Worm (Caenorhabditis elegans) whole organism, late embryonic: ENCODE results near the gene bir-1.
A peak's percentile ranks its signal among the peaks of the same experiment; 100 is the strongest.

ENCODE experiments used
- C08G9.2 ChIP-seq: sonication (generic microtip); optimal IDR thresholded peaks from 2 replicates; lab custom pipeline; 2016; ENCODE audit warnings: mild to moderate bottlenecking, missing genetic modification characterization, moderate library complexity, missing compliant biosample characterization
- K02D7.2 ChIP-seq: sonication (generic microtip); optimal IDR thresholded peaks from 2 replicates; lab custom pipeline; 2017; ENCODE audit warnings: mild to moderate bottlenecking, missing genetic modification characterization, missing compliant biosample characterization
- T23F11.4 ChIP-seq: fragments of 200-800 bp; sonication (Bioruptor generic); optimal IDR thresholded peaks from 2 replicates; lab custom pipeline; 2018; ENCODE audit warnings: mild to moderate bottlenecking, missing genetic modification characterization, missing compliant biosample characterization
- Y22D7AL.16 ChIP-seq: sonication (generic microtip); optimal IDR thresholded peaks from 2 replicates; lab custom pipeline; 2016; ENCODE audit warnings: missing genetic modification characterization, missing compliant biosample characterization
- ama-1 ChIP-seq: fragments of 150-350 bp; optimal IDR thresholded peaks from 2 replicates; lab custom pipeline; 2014
- ceh-14 ChIP-seq: sonication (generic microtip); optimal IDR thresholded peaks from 2 replicates; lab custom pipeline; 2016; ENCODE audit warnings: missing genotype, missing genetic modification characterization, missing compliant biosample characterization
- ceh-18 ChIP-seq: sonication (generic microtip); optimal IDR thresholded peaks from 2 replicates; lab custom pipeline; 2016; ENCODE audit warnings: missing genetic modification characterization, missing compliant biosample characterization
- ceh-19 ChIP-seq: fragments of 200-800 bp; sonication (Bioruptor generic); optimal IDR thresholded peaks from 2 replicates; lab custom pipeline; 2018; ENCODE audit warnings: mild to moderate bottlenecking, missing genetic modification characterization, missing compliant biosample characterization
- ceh-2 ChIP-seq: sonication (generic microtip); optimal IDR thresholded peaks from 2 replicates; lab custom pipeline; 2016; ENCODE audit warnings: missing genotype, missing genetic modification characterization, missing compliant biosample characterization
- ceh-22 ChIP-seq: sonication (generic microtip); optimal IDR thresholded peaks from 2 replicates; lab custom pipeline; 2017; ENCODE audit warnings: missing biosample characterization, missing genetic modification characterization
- ceh-31 ChIP-seq: sonication (generic microtip); optimal IDR thresholded peaks from 2 replicates; lab custom pipeline; 2016; ENCODE audit warnings: missing genetic modification characterization, missing compliant biosample characterization
- ceh-48 ChIP-seq: sonication (generic microtip); optimal IDR thresholded peaks from 2 replicates; lab custom pipeline; 2016; ENCODE audit warnings: missing genetic modification characterization, inconsistent platforms, missing compliant biosample characterization
- dve-1 ChIP-seq: sonication (generic microtip); optimal IDR thresholded peaks from 2 replicates; lab custom pipeline; 2017; ENCODE audit warnings: antibody characterized with exemption, mild to moderate bottlenecking, missing genetic modification characterization, missing compliant biosample characterization
- elt-2 ChIP-seq: sonication (generic microtip); optimal IDR thresholded peaks from 2 replicates; lab custom pipeline; 2016; ENCODE audit warnings: missing genetic modification reagents, missing genetic modification characterization, missing compliant biosample characterization
- ets-4 ChIP-seq: sonication (generic microtip); optimal IDR thresholded peaks from 2 replicates; lab custom pipeline; 2016; ENCODE audit warnings: missing genetic modification characterization, missing compliant biosample characterization
- fax-1 ChIP-seq: sonication (generic microtip); optimal IDR thresholded peaks from 2 replicates; lab custom pipeline; 2016; ENCODE audit warnings: missing genotype, missing genetic modification characterization, missing compliant biosample characterization
- fkh-10 ChIP-seq: fragments of 150-350 bp; optimal IDR thresholded peaks from 2 replicates; lab custom pipeline; 2014; ENCODE audit warnings: missing biosample characterization, missing genetic modification reagents, missing genetic modification characterization
- fkh-6 ChIP-seq: sonication (generic microtip); optimal IDR thresholded peaks from 2 replicates; lab custom pipeline; 2016; ENCODE audit warnings: missing genetic modification characterization, missing compliant biosample characterization
- gmeb-2 ChIP-seq: sonication (generic microtip); optimal IDR thresholded peaks from 2 replicates; lab custom pipeline; 2016; ENCODE audit warnings: missing genetic modification characterization, inconsistent platforms, missing compliant biosample characterization
- hlh-13 ChIP-seq: fragments of 200-800 bp; sonication (Bioruptor generic); optimal IDR thresholded peaks from 2 replicates; lab custom pipeline; 2018; ENCODE audit warnings: mild to moderate bottlenecking, missing genetic modification characterization, missing compliant biosample characterization
- hlh-6 ChIP-seq: sonication (generic microtip); optimal IDR thresholded peaks from 2 replicates; lab custom pipeline; 2016; ENCODE audit warnings: missing genotype, missing genetic modification characterization, missing compliant biosample characterization
- hlh-8 ChIP-seq: sonication (generic microtip); optimal IDR thresholded peaks from 2 replicates; lab custom pipeline; 2016; ENCODE audit warnings: missing genotype, missing genetic modification characterization, missing compliant biosample characterization
- lim-6 ChIP-seq: sonication (generic microtip); optimal IDR thresholded peaks from 2 replicates; lab custom pipeline; 2016; ENCODE audit warnings: missing genetic modification characterization, missing compliant biosample characterization
- nfya-1 ChIP-seq: sonication (generic microtip); optimal IDR thresholded peaks from 2 replicates; lab custom pipeline; 2017; ENCODE audit warnings: missing genetic modification characterization, mild to moderate bottlenecking, missing compliant biosample characterization, antibody characterized with exemption, moderate library complexity
- nhr-232 ChIP-seq: sonication (generic microtip); optimal IDR thresholded peaks from 2 replicates; lab custom pipeline; 2016; ENCODE audit warnings: missing genetic modification characterization, missing compliant biosample characterization
- odd-2 ChIP-seq: sonication (generic microtip); optimal IDR thresholded peaks from 2 replicates; lab custom pipeline; 2017; ENCODE audit warnings: antibody characterized with exemption, mild to moderate bottlenecking, missing genetic modification characterization, missing compliant biosample characterization
- pat-9 ChIP-seq: fragments of 200-800 bp; sonication (Bioruptor generic); optimal IDR thresholded peaks from 2 replicates; lab custom pipeline; 2018; ENCODE audit warnings: mild to moderate bottlenecking, missing genetic modification characterization, moderate library complexity, missing compliant biosample characterization
- pax-1 ChIP-seq: fragments of 150-350 bp; optimal IDR thresholded peaks from 2 replicates; lab custom pipeline; 2014; ENCODE audit warnings: missing biosample characterization, missing genetic modification characterization
- pha-4 ChIP-seq: fragments of 150-350 bp; optimal IDR thresholded peaks from 2 replicates; lab custom pipeline; 2018; ENCODE audit warnings: missing biosample characterization, missing genetic modification reagents, missing genetic modification characterization
- ref-2 ChIP-seq: sonication (generic microtip); optimal IDR thresholded peaks from 2 replicates; lab custom pipeline; 2016; ENCODE audit warnings: missing genetic modification characterization, missing compliant biosample characterization
- sdc-2 ChIP-seq: sonication (generic microtip); optimal IDR thresholded peaks from 2 replicates; lab custom pipeline; 2016; ENCODE audit warnings: missing genotype, missing genetic modification characterization, missing compliant biosample characterization
- sox-2 ChIP-seq: fragments of 200-800 bp; sonication (Bioruptor generic); IDR thresholded peaks from 2 replicates; pipeline ENCODE4 v1.3.6; 2022; ENCODE audit warnings: missing genetic modification reagents, missing genetic modification characterization, missing compliant biosample characterization
- sox-4 ChIP-seq: sonication (generic microtip); optimal IDR thresholded peaks from 2 replicates; lab custom pipeline; 2017; ENCODE audit warnings: mild to moderate bottlenecking, missing genetic modification characterization, inconsistent platforms, missing compliant biosample characterization
- syd-9 ChIP-seq: sonication (generic microtip); optimal IDR thresholded peaks from 2 replicates; lab custom pipeline; 2016; ENCODE audit warnings: mild to moderate bottlenecking, missing genetic modification characterization, moderate library complexity, missing compliant biosample characterization
- tbx-2 ChIP-seq: sonication (generic microtip); optimal IDR thresholded peaks from 2 replicates; lab custom pipeline; 2016; ENCODE audit warnings: missing genetic modification characterization, missing compliant biosample characterization
- ttx-3 ChIP-seq: sonication (generic microtip); optimal IDR thresholded peaks from 2 replicates; lab custom pipeline; 2016; ENCODE audit warnings: missing genetic modification reagents, missing genetic modification characterization, missing compliant biosample characterization
- unc-3 ChIP-seq, 2 experiments: fragments of 200-800 bp in 1 of 2; sonication (Bioruptor generic) in 1 of 2; sonication (generic microtip) in 1 of 2; conservative IDR thresholded peaks in 1 of 2; optimal IDR thresholded peaks in 1 of 2; 2 replicates each; pipeline versions ENCODE4 v1.3.6 to Lab custom; 2016 to 2022; ENCODE audit warnings: missing compliant biosample characterization in 2 of 2, missing genetic modification characterization in 2 of 2, missing genetic modification reagents in 1 of 2
- unc-42 ChIP-seq: sonication (generic microtip); optimal IDR thresholded peaks from 2 replicates; lab custom pipeline; 2016; ENCODE audit warnings: missing genotype, missing genetic modification characterization, missing compliant biosample characterization
- unc-55 ChIP-seq: sonication (generic microtip); optimal IDR thresholded peaks from 2 replicates; lab custom pipeline; 2017; ENCODE audit warnings: missing biosample characterization, missing genetic modification reagents, missing genetic modification characterization
- zip-5 ChIP-seq: sonication (generic microtip); optimal IDR thresholded peaks from 2 replicates; lab custom pipeline; 2016; ENCODE audit warnings: missing genetic modification characterization, missing compliant biosample characterization

Gene bir-1

ce11 chrV:11635587-11635986 lies 8.7 kb upstream of the bir-1 start:
- no peak for TF ChIP-seq unc-55 (GFP tag; lab: Kevin White, UChicago)
- no peak for TF ChIP-seq zip-5
- no peak for TF ChIP-seq nhr-232 (tag; lab: Kevin White, UChicago)
- TF ChIP-seq elt-2 = no peak
- no peak for TF ChIP-seq hlh-13
- TF ChIP-seq, all 69 proteins: peak for 0

- no peak for TF ChIP-seq fkh-10 (GFP tag; lab: Kevin White, UChicago)
- no peak for TF ChIP-seq C08G9.2 (tag; lab: Kevin White, UChicago)
- no peak for TF ChIP-seq ceh-2
- TF ChIP-seq syd-9 (tag; lab: Kevin White, UChicago) = no peak
- no peak for TF ChIP-seq K02D7.2
- TF ChIP-seq tbx-2 (tag; lab: Kevin White, UChicago) = no peak
- TF ChIP-seq unc-42 (tag; lab: Kevin White, UChicago) = no peak
- TF ChIP-seq Y22D7AL.16 (tag; lab: Kevin White, UChicago) = no peak
- no peak for TF ChIP-seq ceh-22
- TF ChIP-seq hlh-8 (tag; lab: Kevin White, UChicago) = no peak
- no peak for TF ChIP-seq pax-1 (tag; lab: Kevin White, UChicago)
- no peak for TF ChIP-seq unc-3 (GFP tag; conservative IDR thresholded peaks at IDR 0.05; lab: Robert Waterston, UW)
- TF ChIP-seq unc-3 (tag; optimal IDR thresholded peaks at IDR 0.05; lab: Kevin White, UChicago) = no peak
- TF ChIP-seq nfya-1 (tag; lab: Kevin White, UChicago) = no peak
- no peak for TF ChIP-seq lim-6 (tag; lab: Kevin White, UChicago)
These were observed 7.1 kb upstream of the bir-1 start, which contains the start of gene sipa-1 for ce11 chrV:11637191-11637590. TSS of gene sipa-1 (minus strand) at chrV:11637291.

ce11 chrV:11638634-11639117 lies 5.6 kb upstream of the bir-1 start:
- TF ChIP-seq hlh-13 (peak; percentile 17), unc-42 (tag; lab: Kevin White, UChicago) (peak; percentile 75), pha-4 (tag; lab: Kevin White, UChicago) (no peak), pat-9 (tag; lab: Kevin White, UChicago) (peak; percentile 1), nfya-1 (tag; lab: Kevin White, UChicago) (peak; percentile 17), sdc-2 (no peak), ceh-18 (tag; lab: Kevin White, UChicago) (peak; percentile 75)

- TF ChIP-seq fkh-6 (tag; lab: Kevin White, UChicago) (no peak), ref-2 (tag; lab: Kevin White, UChicago) (peak; percentile 32), fax-1 (tag; lab: Kevin White, UChicago) (no peak), ceh-14 (peak; percentile 89), hlh-6 (tag; lab: Kevin White, UChicago) (peak; percentile 51), ttx-3 (peak; percentile 34), ama-1 (lab: Kevin White, UChicago) (no peak), unc-42 (tag; lab: Kevin White, UChicago) (peak; percentile 98), C08G9.2 (tag; lab: Kevin White, UChicago) (peak; percentile 11), ceh-31 (tag; lab: Kevin White, UChicago) (peak; percentile 79), ceh-19 (GFP tag; lab: Kevin White, UChicago) (peak; percentile 33), nfya-1 (tag; lab: Kevin White, UChicago) (peak; percentile 45), hlh-13 (no peak), pat-9 (tag; lab: Kevin White, UChicago) (peak; percentile 14), gmeb-2 (tag; lab: Kevin White, UChicago) (no peak), ceh-18 (tag; lab: Kevin White, UChicago) (peak; percentile 79), tbx-2 (tag; lab: Kevin White, UChicago) (peak; percentile 48)
These were observed 2.9 kb upstream of the bir-1 start for ce11 chrV:11641298-11641787.

ce11 chrV:11645244-11645643 lies 967 bp downstream of the bir-1 start, which contains the start of gene skp-1:
TSS of gene skp-1 (plus strand) at chrV:11645481.
- TF ChIP-seq ceh-48 (tag; lab: Kevin White, UChicago) (no peak), ama-1 (lab: Kevin White, UChicago) (no peak), nhr-232 (tag; lab: Kevin White, UChicago) (no peak), sox-2 (GFP tag; lab: Robert Waterston, UW) (no peak), tbx-2 (tag; lab: Kevin White, UChicago) (no peak), T23F11.4 (GFP tag; lab: Kevin White, UChicago) (no peak), fkh-10 (GFP tag; lab: Kevin White, UChicago) (no peak), gmeb-2 (tag; lab: Kevin White, UChicago) (no peak), sox-4 (tag; lab: Kevin White, UChicago) (no peak), odd-2 (tag; lab: Kevin White, UChicago) (no peak), ceh-14 (no peak), ets-4 (tag; lab: Kevin White, UChicago) (no peak), dve-1 (no peak)
